Fruit fly (Drosophila melanogaster) whole organism, prepupa: ENCODE data around the gene wake.
A peak's percentile ranks its signal among the peaks of the same experiment; 100 is the strongest.

Experiments
- CG10669 ChIP-seq: fragments of 200-800 bp; sonication (Bioruptor generic); optimal IDR thresholded peaks from 3 replicates; lab custom pipeline; 2018; ENCODE audit warnings: missing biosample characterization, mild to moderate bottlenecking, missing genetic modification characterization, moderate library complexity
- CG11762 ChIP-seq: fragments of 200-800 bp; sonication (Bioruptor generic); optimal IDR thresholded peaks from 3 replicates; lab custom pipeline; 2016; ENCODE audit warnings: missing biosample characterization, missing genetic modification characterization; ENCODE audit not compliant: insufficient read depth
- CG15336 ChIP-seq: fragments of 200-800 bp; sonication (Bioruptor generic); IDR thresholded peaks from 2 replicates; pipeline ENCODE4 v1.3.6; 2022; ENCODE audit warnings: missing biosample characterization, missing genetic modification characterization
- CG16779 ChIP-seq: fragments of 200-800 bp; sonication (Bioruptor generic); optimal IDR thresholded peaks from 3 replicates; lab custom pipeline; 2017; ENCODE audit warnings: missing biosample characterization, mild to moderate bottlenecking, missing genetic modification characterization
- CG3032 ChIP-seq: fragments of 200-800 bp; optimal IDR thresholded peaks from 2 replicates; lab custom pipeline; 2019; ENCODE audit warnings: missing biosample characterization, mild to moderate bottlenecking, missing genetic modification characterization, moderate library complexity
- CG31627 ChIP-seq: fragments of 200-800 bp; sonication (Bioruptor generic); optimal IDR thresholded peaks from 3 replicates; lab custom pipeline; 2016; ENCODE audit warnings: missing biosample characterization, missing genetic modification characterization
- CG32006 ChIP-seq: fragments of 200-800 bp; sonication (Bioruptor generic); optimal IDR thresholded peaks from 3 replicates; lab custom pipeline; 2017; ENCODE audit warnings: missing biosample characterization, mild to moderate bottlenecking, missing genetic modification characterization
- CG34406 ChIP-seq: fragments of 200-800 bp; sonication (Bioruptor generic); optimal IDR thresholded peaks from 3 replicates; lab custom pipeline; 2016; ENCODE audit warnings: missing biosample characterization, missing genetic modification characterization
- CG3919 ChIP-seq: fragments of 200-800 bp; sonication (Bioruptor generic); optimal IDR thresholded peaks from 3 replicates; lab custom pipeline; 2016; ENCODE audit warnings: missing biosample characterization, missing genetic modification characterization
- CG6163 ChIP-seq: fragments of 200-800 bp; sonication (Bioruptor generic); IDR thresholded peaks from 3 replicates; pipeline ENCODE4 v1.3.6; 2022; ENCODE audit warnings: missing biosample characterization, missing genetic modification characterization
- CG6276 ChIP-seq: fragments of 200-800 bp; sonication (Bioruptor generic); optimal IDR thresholded peaks from 2 replicates; lab custom pipeline; 2017; ENCODE audit warnings: missing biosample characterization, mild to moderate bottlenecking, missing genetic modification characterization
- CG6792 ChIP-seq: fragments of 200-800 bp; sonication (Bioruptor generic); optimal IDR thresholded peaks from 3 replicates; lab custom pipeline; 2016; ENCODE audit warnings: missing biosample characterization, missing genetic modification characterization
- CG7368 ChIP-seq: fragments of 200-800 bp; sonication (Bioruptor generic); optimal IDR thresholded peaks from 3 replicates; lab custom pipeline; 2016; ENCODE audit warnings: missing biosample characterization, missing genetic modification characterization
- CG8119 ChIP-seq: fragments of 200-800 bp; sonication (Bioruptor generic); IDR thresholded peaks from 3 replicates; pipeline ENCODE4 v1.3.6; 2022; ENCODE audit warnings: missing biosample characterization, missing genetic modification characterization
- CG8319 ChIP-seq: fragments of 200-800 bp; sonication (Bioruptor generic); optimal IDR thresholded peaks from 3 replicates; lab custom pipeline; 2016; ENCODE audit warnings: missing biosample characterization, missing genetic modification characterization
- CG8632 ChIP-seq: fragments of 200-800 bp; sonication (Bioruptor generic); optimal IDR thresholded peaks from 3 replicates; lab custom pipeline; 2016; ENCODE audit warnings: missing biosample characterization, missing genetic modification characterization
- CG9139 ChIP-seq: fragments of 200-800 bp; sonication (Bioruptor generic); optimal IDR thresholded peaks from 3 replicates; lab custom pipeline; 2017; ENCODE audit warnings: missing biosample characterization, mild to moderate bottlenecking, missing genetic modification characterization
- Eip75B ChIP-seq: fragments of 200-800 bp; sonication (Bioruptor generic); optimal IDR thresholded peaks from 3 replicates; lab custom pipeline; 2016; ENCODE audit warnings: missing biosample characterization, missing genetic modification characterization
- Ets96B ChIP-seq: fragments of 200-800 bp; optimal IDR thresholded peaks from 2 replicates; lab custom pipeline; 2019; ENCODE audit warnings: missing biosample characterization, mild to moderate bottlenecking, missing genetic modification characterization, moderate library complexity
- Gug ChIP-seq: fragments of 200-800 bp; sonication (Bioruptor generic); IDR thresholded peaks from 2 replicates; pipeline ENCODE4 v1.3.6; 2022; ENCODE audit warnings: missing biosample characterization, missing genetic modification characterization
- Hr38 ChIP-seq: sonication (Bioruptor generic); optimal IDR thresholded peaks from 2 replicates; lab custom pipeline; 2016; ENCODE audit warnings: missing biosample characterization, missing genetic modification characterization
- Hr39 ChIP-seq: fragments of 200-800 bp; sonication (Bioruptor generic); optimal IDR thresholded peaks from 2 replicates; lab custom pipeline; 2016; ENCODE audit warnings: missing biosample characterization, missing genetic modification characterization
- Lpt ChIP-seq: fragments of 200-800 bp; sonication (Bioruptor generic); optimal IDR thresholded peaks from 3 replicates; lab custom pipeline; 2016; ENCODE audit warnings: missing biosample characterization, missing genetic modification characterization
- Met ChIP-seq: fragments of 200-800 bp; sonication (Bioruptor generic); optimal IDR thresholded peaks from 3 replicates; lab custom pipeline; 2016; ENCODE audit warnings: missing biosample characterization, missing genetic modification characterization
- OdsH ChIP-seq: fragments of 200-800 bp; sonication (Bioruptor generic); optimal IDR thresholded peaks from 3 replicates; lab custom pipeline; 2016; ENCODE audit warnings: missing biosample characterization, missing genetic modification characterization
- Smox ChIP-seq: fragments of 200-800 bp; sonication (Bioruptor generic); optimal IDR thresholded peaks from 3 replicates; lab custom pipeline; 2016; ENCODE audit warnings: missing biosample characterization, missing genetic modification characterization
- Sox14 ChIP-seq: fragments of 200-800 bp; sonication (Bioruptor generic); optimal IDR thresholded peaks from 3 replicates; lab custom pipeline; 2016; ENCODE audit warnings: missing biosample characterization, missing genetic modification characterization
- achi ChIP-seq: fragments of 200-800 bp; sonication (Bioruptor generic); optimal IDR thresholded peaks from 3 replicates; lab custom pipeline; 2016; ENCODE audit warnings: missing biosample characterization, missing genetic modification characterization
- cyc ChIP-seq: fragments of 200-800 bp; sonication (Bioruptor generic); optimal IDR thresholded peaks from 3 replicates; lab custom pipeline; 2016; ENCODE audit warnings: missing biosample characterization, missing genetic modification characterization
- dac ChIP-seq: fragments of 200-800 bp; sonication (Bioruptor generic); optimal IDR thresholded peaks from 2 replicates; lab custom pipeline; 2017; ENCODE audit warnings: missing biosample characterization, mild to moderate bottlenecking, missing genetic modification characterization
- dsx ChIP-seq: fragments of 200-800 bp; optimal IDR thresholded peaks from 3 replicates; lab custom pipeline; 2019; ENCODE audit warnings: missing biosample characterization, mild to moderate bottlenecking, missing genetic modification characterization, moderate library complexity; ENCODE audit not compliant: poor library complexity, severe bottlenecking
- eg ChIP-seq: fragments of 200-800 bp; sonication (Bioruptor generic); IDR thresholded peaks from 3 replicates; pipeline ENCODE4 v1.3.6; 2022; ENCODE audit warnings: missing biosample characterization, missing genetic modification characterization
- esn ChIP-seq: fragments of 200-800 bp; sonication (Bioruptor generic); optimal IDR thresholded peaks from 2 replicates; lab custom pipeline; 2016; ENCODE audit warnings: missing biosample characterization, mild to moderate bottlenecking, missing genetic modification characterization, moderate library complexity
- fd85E ChIP-seq: fragments of 200-800 bp; sonication (Bioruptor generic); optimal IDR thresholded peaks from 3 replicates; lab custom pipeline; 2016; ENCODE audit warnings: missing biosample characterization, missing genetic modification characterization
- lz ChIP-seq: fragments of 200-800 bp; sonication (Bioruptor generic); optimal IDR thresholded peaks from 3 replicates; lab custom pipeline; 2016; ENCODE audit warnings: missing biosample characterization, missing genetic modification characterization
- net ChIP-seq: fragments of 200-800 bp; sonication (Bioruptor generic); optimal IDR thresholded peaks from 3 replicates; lab custom pipeline; 2016; ENCODE audit warnings: missing biosample characterization, missing genetic modification characterization
- salr ChIP-seq, 2 experiments: fragments of 200-800 bp; sonication (Bioruptor generic); optimal IDR thresholded peaks; 3 replicates each; lab custom pipeline; 2016 to 2018; ENCODE audit warnings: missing biosample characterization in 2 of 2, missing genetic modification characterization in 2 of 2, mild to moderate bottlenecking in 1 of 2
- svp ChIP-seq: fragments of 200-800 bp; sonication (Bioruptor generic); peaks from one replicate; lab custom pipeline; 2016; ENCODE audit warnings: missing biosample characterization, missing genetic modification characterization
- vri ChIP-seq: fragments of 200-800 bp; sonication (Bioruptor generic); optimal IDR thresholded peaks from 3 replicates; lab custom pipeline; 2016; ENCODE audit warnings: missing biosample characterization, mild to moderate bottlenecking, missing genetic modification characterization

wake gene

dm6 chr3R:22686336-22686874 is 46.8 kb downstream of the wake start, which contains the start of the genes Gclm and CG17625 (continued):
- TF ChIP-seq cyc (GFP tag; lab: Kevin White, UChicago) (peak; percentile 36), Hr38 (GFP tag; lab: Kevin White, UChicago) (no peak), esn (GFP tag; lab: Kevin White, UChicago) (peak; percentile 67), Lpt (GFP tag; lab: Kevin White, UChicago) (no peak), svp (GFP tag; lab: Kevin White, UChicago) (peak; percentile 81), CG15336 (GFP tag; lab: Robert Waterston, UW) (no peak; the same call in 1 of the 2 replicates), vri (GFP tag; lab: Kevin White, UChicago) (no peak), Ets96B (tag; lab: Kevin White, UChicago) (peak; percentile 14)

- TF ChIP-seq Met (GFP tag; lab: Kevin White, UChicago) (no peak), lz (GFP tag; lab: Kevin White, UChicago) (peak; percentile 52), OdsH (GFP tag; lab: Kevin White, UChicago) (no peak), CG7368 (GFP tag; lab: Kevin White, UChicago) (no peak), dac (GFP tag; lab: Kevin White, UChicago) (no peak), CG10669 (GFP tag; lab: Kevin White, UChicago) (no peak), CG32006 (GFP tag; lab: Kevin White, UChicago) (no peak), CG6792 (peak; percentile 53), svp (GFP tag; lab: Kevin White, UChicago) (no peak), CG6163 (GFP tag; lab: Robert Waterston, UW) (peak; percentile 22; the same call in 1 of the 3 replicates), CG16779 (tag; lab: Kevin White, UChicago) (no peak), CG11762 (GFP tag; lab: Kevin White, UChicago) (no peak), CG9139 (no peak), esn (GFP tag; lab: Kevin White, UChicago) (peak; percentile 65), CG34406 (GFP tag; lab: Kevin White, UChicago) (peak; percentile 72), dsx (GFP tag; lab: Kevin White, UChicago) (peak; percentile 81), CG15336 (GFP tag; lab: Robert Waterston, UW) (peak; percentile 24; the same call in 1 of the 2 replicates), CG31627 (peak; percentile 8), Sox14 (GFP tag; lab: Kevin White, UChicago) (peak; percentile 56), CG8632 (peak; percentile 54), CG8119 (peak; percentile 63; the same call in 2 of the 3 replicates), eg (GFP tag; lab: Robert Waterston, UW) (no peak), CG3032 (tag; lab: Kevin White, UChicago) (peak; percentile 81), fd85E (GFP tag; lab: Kevin White, UChicago) (no peak), Lpt (GFP tag; lab: Kevin White, UChicago) (no peak), Gug (GFP tag; lab: Robert Waterston, UW) (peak; percentile 40; the same call in 1 of the 2 replicates)
These were observed 50.7 kb downstream of the wake start, which contains the start of the genes wfs1 and Nup133 for dm6 chr3R:22690311-22690710. Gene wfs1, minus strand, starts transcription at chr3R:22690380. Gene Nup133, plus strand, starts transcription at chr3R:22690607.

- TF ChIP-seq net (GFP tag; lab: Kevin White, UChicago) (no peak), Smox (no peak), CG6792 (no peak), fd85E (GFP tag; lab: Kevin White, UChicago) (no peak), salr (GFP tag; optimal IDR thresholded peaks at IDR 0.05; lab: Kevin White, UChicago) (no peak), lz (GFP tag; lab: Kevin White, UChicago) (no peak), CG3919 (GFP tag; lab: Kevin White, UChicago) (no peak), CG3032 (tag; lab: Kevin White, UChicago) (no peak), CG16779 (tag; lab: Kevin White, UChicago) (no peak), CG11762 (GFP tag; lab: Kevin White, UChicago) (no peak), Eip75B (GFP tag; lab: Kevin White, UChicago) (no peak), CG6276 (GFP tag; lab: Kevin White, UChicago) (no peak), Gug (GFP tag; lab: Robert Waterston, UW) (no peak), CG8632 (no peak), CG8319 (GFP tag; lab: Kevin White, UChicago) (no peak), achi (GFP tag; lab: Kevin White, UChicago) (no peak), OdsH (GFP tag; lab: Kevin White, UChicago) (no peak), Hr38 (GFP tag; lab: Kevin White, UChicago) (no peak), Hr39 (GFP tag; lab: Kevin White, UChicago) (no peak), vri (GFP tag; lab: Kevin White, UChicago) (no peak)
These were observed 55.1 kb downstream of the wake start, which contains the start of gene cd for dm6 chr3R:22694659-22695058. Gene cd, plus strand, starts transcription at chr3R:22694959.
